Worm (Caenorhabditis elegans) whole organism, midembryonic: ENCODE results near the gene C25G6.3.

ENCODE experiments used
- T22C8.4 ChIP-seq: fragments of 200-800 bp; sonication (Bioruptor generic); IDR thresholded peaks from 2 replicates; pipeline ENCODE4 v1.3.6; 2022; ENCODE audit warnings: missing genetic modification characterization, missing compliant biosample characterization
- tab-1 ChIP-seq: fragments of 200-800 bp; sonication (Bioruptor generic); IDR thresholded peaks from 2 replicates; pipeline ENCODE4 v1.3.6; 2022; ENCODE audit warnings: missing genetic modification characterization, missing compliant biosample characterization

DNA sequence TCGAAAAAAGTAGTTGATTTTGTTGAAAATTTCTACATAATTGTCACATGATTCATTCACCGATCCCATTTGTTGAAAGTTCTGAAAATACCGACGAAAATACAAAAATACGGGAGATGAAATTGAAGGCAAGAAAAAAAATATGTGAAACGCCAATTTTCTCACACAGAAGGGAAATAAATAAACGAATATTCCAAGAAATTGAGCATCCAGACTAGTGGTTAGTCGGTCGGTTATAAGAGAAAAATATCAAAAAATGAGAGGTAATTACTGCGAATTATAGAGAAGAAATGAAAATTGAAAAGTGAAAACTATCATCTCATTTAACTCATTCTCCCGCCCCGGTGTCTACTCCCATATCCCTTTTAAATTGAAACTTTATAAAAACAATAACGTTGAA is 16.8 kb upstream of the C25G6.3 start, which contains the start of gene npr-11:
- TF ChIP-seq tab-1 (GFP tag; lab: Robert Waterston, UW) = no peak
- no peak for TF ChIP-seq T22C8.4 (GFP tag; lab: Robert Waterston, UW)
